Fruit fly (Drosophila melanogaster) whole organism: ENCODE measurements around the gene CG18132.

Experiments
- CG8478 ChIP-seq: fragments of >200 bp; optimal IDR thresholded peaks from 2 replicates; lab custom pipeline; 2018; ENCODE audit warnings: inconsistent platforms
- EcR ChIP-seq, 2 experiments: fragments of >200 bp; optimal IDR thresholded peaks; 2 replicates each; lab custom pipeline; 2017; ENCODE audit warnings: missing biosample characterization in 2 of 2, missing genetic modification characterization in 2 of 2, missing genetic modification reagents in 2 of 2
- pan ChIP-seq: fragments of >200 bp; optimal IDR thresholded peaks from 2 replicates; lab custom pipeline; 2017
- psq ChIP-seq: fragments of >200 bp; optimal IDR thresholded peaks from 2 replicates; lab custom pipeline; 2017

dm6 chr2L:1504288-1504687 is 13.0 kb downstream of the CG18132 start:
- TF ChIP-seq CG8478 (no peak), psq (lab: Kevin White, UChicago) (no peak), pan (lab: Kevin White, UChicago) (no peak), EcR (GFP tag; optimal IDR thresholded peaks at IDR 0.05; lab: Kevin White, UChicago) (no peak)
